Worm (Caenorhabditis elegans) whole organism, early embryonic: ENCODE data around the gene vha-1.

Experiments used
- B0310.2 ChIP-seq: sonication (generic microtip); optimal IDR thresholded peaks from 2 replicates; lab custom pipeline; 2016; ENCODE audit warnings: mild to moderate bottlenecking, missing genetic modification characterization, missing compliant biosample characterization
- F13C5.2 ChIP-seq: sonication (generic microtip); optimal IDR thresholded peaks from 2 replicates; lab custom pipeline; 2017; ENCODE audit warnings: mild to moderate bottlenecking, missing genetic modification characterization, inconsistent platforms, missing compliant biosample characterization
- aly-1 ChIP-seq: sonication (generic microtip); optimal IDR thresholded peaks from 2 replicates; lab custom pipeline; 2016; ENCODE audit warnings: missing genetic modification characterization, missing compliant biosample characterization
- ama-1 ChIP-seq: fragments of 150-350 bp; optimal IDR thresholded peaks from 2 replicates; lab custom pipeline; 2014
- ceh-13 ChIP-seq: fragments of 200-800 bp; sonication (Bioruptor generic); optimal IDR thresholded peaks from 2 replicates; lab custom pipeline; 2018; ENCODE audit warnings: mild to moderate bottlenecking, missing genetic modification characterization, missing compliant biosample characterization
- ceh-36 ChIP-seq: sonication (generic microtip); optimal IDR thresholded peaks from 2 replicates; lab custom pipeline; 2016; ENCODE audit warnings: missing genetic modification characterization, inconsistent platforms, missing compliant biosample characterization
- ets-7 ChIP-seq: sonication (generic microtip); optimal IDR thresholded peaks from 2 replicates; lab custom pipeline; 2016; ENCODE audit warnings: missing genotype, missing genetic modification characterization, missing compliant biosample characterization
- flt-1 ChIP-seq: fragments of 200-800 bp; sonication (Bioruptor generic); IDR thresholded peaks from 2 replicates; pipeline ENCODE4 v1.3.6; 2022; ENCODE audit warnings: missing genetic modification characterization, missing compliant biosample characterization
- hmbx-1 ChIP-seq: sonication (generic microtip); optimal IDR thresholded peaks from 2 replicates; lab custom pipeline; 2016; ENCODE audit warnings: mild to moderate bottlenecking, missing genetic modification characterization, missing compliant biosample characterization
- hmg-4 ChIP-seq: fragments of 200-800 bp; sonication (Bioruptor generic); optimal IDR thresholded peaks from 2 replicates; lab custom pipeline; 2018; ENCODE audit warnings: mild to moderate bottlenecking, missing genetic modification characterization, missing compliant biosample characterization
- hnd-1 ChIP-seq: sonication (generic microtip); optimal IDR thresholded peaks from 2 replicates; lab custom pipeline; 2016; ENCODE audit warnings: missing genetic modification characterization, missing compliant biosample characterization
- pes-1 ChIP-seq: fragments of 200-800 bp; sonication (Bioruptor generic); IDR thresholded peaks from 2 replicates; pipeline ENCODE4 v1.3.6; 2022; ENCODE audit warnings: missing genetic modification reagents, missing genetic modification characterization, missing compliant biosample characterization
- scrt-1 ChIP-seq: fragments of 200-800 bp; sonication (Bioruptor generic); IDR thresholded peaks from 2 replicates; pipeline ENCODE4 v1.3.6; 2022; ENCODE audit warnings: missing genetic modification characterization, missing compliant biosample characterization
- sea-1 ChIP-seq: fragments of 200-800 bp; sonication (Bioruptor generic); conservative IDR thresholded peaks from 2 replicates; pipeline ENCODE4 v1.3.6; 2022; ENCODE audit warnings: missing genetic modification characterization, missing compliant biosample characterization
- tbx-11 ChIP-seq: fragments of 200-800 bp; sonication (Bioruptor generic); IDR thresholded peaks from 2 replicates; pipeline ENCODE4 v1.3.6; 2022; ENCODE audit warnings: missing genetic modification characterization, missing compliant biosample characterization
- tbx-37 ChIP-seq: fragments of 200-800 bp; sonication (Bioruptor generic); conservative IDR thresholded peaks from 2 replicates; pipeline ENCODE4 v1.3.6; 2022; ENCODE audit warnings: missing genetic modification reagents, missing genetic modification characterization, missing compliant biosample characterization
- tra-4 ChIP-seq: sonication (generic microtip); optimal IDR thresholded peaks from 2 replicates; lab custom pipeline; 2017; ENCODE audit warnings: missing genetic modification characterization, missing compliant biosample characterization

The vha-1 gene

ce11 chrIII:9741985-9742384, 39.1 kb upstream of the vha-1 start:
- no peak for TF ChIP-seq sea-1 (GFP tag; lab: Robert Waterston, UW)

- TF ChIP-seq ama-1 (lab: Kevin White, UChicago) (no peak), hmg-4 (no peak), flt-1 (GFP tag; lab: Robert Waterston, UW) (no peak), tra-4 (tag; lab: Kevin White, UChicago) (no peak), hnd-1 (tag; lab: Kevin White, UChicago) (no peak), scrt-1 (GFP tag; lab: Robert Waterston, UW) (no peak), tbx-11 (no peak), sea-1 (GFP tag; lab: Robert Waterston, UW) (no peak), hmbx-1 (tag; lab: Kevin White, UChicago) (no peak)
Measured at ce11 chrIII:9743239-9743638, 37.8 kb upstream of the vha-1 start, which contains the start of gene T05G5.1. Gene T05G5.1 (minus strand): TSS chrIII:9743339.

- no peak for TF ChIP-seq ets-7 (tag; lab: Kevin White, UChicago)
- TF ChIP-seq tbx-11 = no peak
- TF ChIP-seq aly-1 (tag; lab: Kevin White, UChicago) = no peak
- no peak for TF ChIP-seq hmg-4
- TF ChIP-seq B0310.2 = no peak
- TF ChIP-seq flt-1 (GFP tag; lab: Robert Waterston, UW) = no peak
Measured at ce11 chrIII:9744525-9744924, 36.5 kb upstream of the vha-1 start.

ce11 chrIII:9745333-9745897, 35.6 kb upstream of the vha-1 start:
- TF ChIP-seq hnd-1 (tag; lab: Kevin White, UChicago) = no peak
- TF ChIP-seq hmbx-1 (tag; lab: Kevin White, UChicago) = no peak
- no peak for TF ChIP-seq aly-1 (tag; lab: Kevin White, UChicago)

- no peak for TF ChIP-seq aly-1 (tag; lab: Kevin White, UChicago)
- no peak for TF ChIP-seq F13C5.2 (tag; lab: Kevin White, UChicago)
- TF ChIP-seq sea-1 (GFP tag; lab: Robert Waterston, UW) = no peak
- no peak for TF ChIP-seq scrt-1 (GFP tag; lab: Robert Waterston, UW)
- TF ChIP-seq hmbx-1 (tag; lab: Kevin White, UChicago) = no peak
- TF ChIP-seq hmg-4 = no peak
Measured at ce11 chrIII:9746665-9747064, 34.4 kb upstream of the vha-1 start.

ce11 chrIII:9747133-9747532, 33.9 kb upstream of the vha-1 start, which contains the start of the genes iff-1 and cdk-1:
Gene iff-1 (minus strand): TSS chrIII:9747193.
Gene cdk-1 (plus strand): TSS chrIII:9747472.
- TF ChIP-seq tra-4 (tag; lab: Kevin White, UChicago) (no peak), ama-1 (lab: Kevin White, UChicago) (no peak), pes-1 (GFP tag; lab: Robert Waterston, UW) (no peak), aly-1 (tag; lab: Kevin White, UChicago) (no peak), hnd-1 (tag; lab: Kevin White, UChicago) (no peak), tbx-37 (no peak), hmg-4 (peak; percentile 33), scrt-1 (GFP tag; lab: Robert Waterston, UW) (no peak)

ce11 chrIII:9748694-9749093, 32.4 kb upstream of the vha-1 start, which contains the start of gene T05G5.4:
Gene T05G5.4 (plus strand): TSS chrIII:9748934.
- TF ChIP-seq F13C5.2 (tag; lab: Kevin White, UChicago) (no peak), tra-4 (tag; lab: Kevin White, UChicago) (no peak), hmg-4 (no peak), ets-7 (tag; lab: Kevin White, UChicago) (no peak), ceh-13 (GFP tag; lab: Kevin White, UChicago) (no peak), flt-1 (GFP tag; lab: Robert Waterston, UW) (no peak), B0310.2 (no peak), hmbx-1 (tag; lab: Kevin White, UChicago) (no peak), aly-1 (tag; lab: Kevin White, UChicago) (no peak)

ce11 chrIII:9751074-9751473, 30.0 kb upstream of the vha-1 start, which contains the start of gene T05G5.5:
Gene T05G5.5 (minus strand): TSS chrIII:9751432.
- TF ChIP-seq ceh-13 (GFP tag; lab: Kevin White, UChicago) (no peak), B0310.2 (no peak), ets-7 (tag; lab: Kevin White, UChicago) (no peak), aly-1 (tag; lab: Kevin White, UChicago) (no peak), F13C5.2 (tag; lab: Kevin White, UChicago) (no peak), ama-1 (lab: Kevin White, UChicago) (no peak), tbx-37 (no peak), hmg-4 (no peak), sea-1 (GFP tag; lab: Robert Waterston, UW) (no peak), hnd-1 (tag; lab: Kevin White, UChicago) (no peak), scrt-1 (GFP tag; lab: Robert Waterston, UW) (no peak), ceh-36 (no peak), hmbx-1 (tag; lab: Kevin White, UChicago) (no peak), pes-1 (GFP tag; lab: Robert Waterston, UW) (no peak)

ce11 chrIII:9752852-9753251, 28.2 kb upstream of the vha-1 start, which contains the start of gene ech-6:
Gene ech-6 (minus strand): TSS chrIII:9752883.
- no peak for TF ChIP-seq ets-7 (tag; lab: Kevin White, UChicago)
- no peak for TF ChIP-seq flt-1 (GFP tag; lab: Robert Waterston, UW)
- no peak for TF ChIP-seq ceh-13 (GFP tag; lab: Kevin White, UChicago)
- TF ChIP-seq hmbx-1 (tag; lab: Kevin White, UChicago) = no peak
- TF ChIP-seq sea-1 (GFP tag; lab: Robert Waterston, UW) = no peak
- TF ChIP-seq ceh-36 = no peak
